Fruit fly (Drosophila melanogaster): ENCODE measurements around the gene loco.

loco gene

DNA sequence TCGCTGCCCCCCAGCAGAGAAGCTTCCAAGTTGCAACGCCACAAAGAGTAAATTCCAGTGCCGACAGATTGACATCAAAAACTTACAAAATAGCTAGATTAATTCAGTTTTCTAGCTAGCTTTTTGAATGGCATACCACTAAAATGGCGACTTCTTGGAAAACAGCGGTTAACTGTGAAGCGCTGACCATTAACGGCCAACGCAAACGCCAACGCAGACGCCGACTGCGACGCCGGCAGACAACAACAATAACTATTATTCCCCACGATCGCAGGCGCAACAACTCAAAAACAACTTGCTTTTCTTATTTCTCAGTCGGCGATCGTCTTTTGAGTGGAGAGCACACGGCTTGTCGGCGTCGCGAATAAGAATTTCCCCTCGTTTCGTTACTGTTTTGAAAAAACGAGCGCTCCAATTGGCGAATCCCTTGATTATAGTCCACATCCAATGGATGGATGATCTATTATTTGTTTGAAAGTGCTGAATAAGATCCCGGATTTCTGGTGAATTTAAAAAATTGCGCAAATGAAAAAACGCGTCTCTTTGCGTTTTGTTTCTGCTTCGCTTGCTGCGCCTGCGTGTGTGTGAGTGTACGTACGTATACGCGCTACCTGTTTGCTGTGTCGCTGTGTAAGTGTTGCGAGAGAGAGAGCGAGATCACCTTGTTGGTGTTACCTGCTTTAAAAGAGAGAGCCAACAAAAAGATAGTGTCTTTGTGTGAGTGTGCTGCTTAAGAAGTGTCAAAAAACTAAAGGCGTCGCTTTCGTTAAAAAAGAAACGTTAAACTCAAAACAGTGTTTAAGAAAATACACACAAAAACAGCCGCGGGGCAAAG, 27.5 kb upstream of the loco start (continued):
- TF ChIP-seq Bgb (GFP tag; IDR thresholded peaks at IDR 0.05; ENCODE audit: partially characterized antibody) = 0 out of 2 replicates have a peak, but pooled peaks have one; percentile 9
- TF ChIP-seq gro (GFP tag; optimal IDR thresholded peaks at IDR 0.05) = peak; percentile 16
- TF ChIP-seq BtbVII (GFP tag; optimal IDR thresholded peaks at IDR 0.05) = peak; percentile 20
- TF ChIP-seq cg (GFP tag; optimal IDR thresholded peaks at IDR 0.05) = peak; percentile 91
- TF ChIP-seq Lim3 (GFP tag; IDR thresholded peaks at IDR 0.05) = no peak
- TF ChIP-seq CG2199 (GFP tag; IDR thresholded peaks at IDR 0.05) = 0 out of 3 replicates have a peak, but pooled peaks have one; percentile 25
- TF ChIP-seq Adf1 (GFP tag; IDR thresholded peaks at IDR 0.05) = peak; percentile 97
- TF ChIP-seq Stat92E (GFP tag; optimal IDR thresholded peaks at IDR 0.05) = peak in 1 of 3 experiments; percentile 98
- no peak for TF ChIP-seq z (GFP tag; IDR thresholded peaks at IDR 0.05)
- TF ChIP-seq sens (GFP tag) = peak; percentile 72
- TF ChIP-seq Elba2 (GFP tag; optimal IDR thresholded peaks at IDR 0.05) = peak; percentile 92
- TF ChIP-seq sr (GFP tag; IDR thresholded peaks at IDR 0.05) = peak; percentile 64; the same call in 2 of the 3 replicates
- peak; percentile 39; the same call in 1 of the 2 replicates for TF ChIP-seq vvl (GFP tag; IDR thresholded peaks at IDR 0.05)
- no peak for TF ChIP-seq dm (GFP tag; optimal IDR thresholded peaks at IDR 0.05)
- TF ChIP-seq sug (tag; optimal IDR thresholded peaks at IDR 0.05) = peak; percentile 97
- peak; percentile 36 for TF ChIP-seq phol (tag; optimal IDR thresholded peaks at IDR 0.05)
- 0 out of 2 replicates have a peak, but pooled peaks have one; percentile 22 for TF ChIP-seq Awh (GFP tag; IDR thresholded peaks at IDR 0.05)

DNA sequence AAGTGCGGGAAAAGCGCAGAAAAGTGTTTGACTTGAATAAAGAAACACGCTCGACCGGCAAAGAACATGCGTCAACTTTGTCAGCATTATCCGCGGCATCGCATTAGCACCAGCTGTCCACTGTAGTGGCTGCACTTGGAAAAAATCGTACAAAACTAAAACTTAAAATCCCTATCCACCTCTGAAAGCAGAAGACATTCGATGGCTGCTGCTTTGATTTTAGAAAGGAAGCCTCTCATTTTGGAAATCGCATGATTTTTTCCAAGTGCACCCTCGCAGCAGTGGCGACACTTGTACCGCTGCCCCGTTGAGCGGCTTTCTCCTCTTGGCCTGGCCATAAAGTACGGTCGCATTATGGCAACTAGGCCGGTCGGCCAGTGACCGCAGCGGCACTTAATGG, 25.1 kb upstream of the loco start:
- TF ChIP-seq ATbp (GFP tag; optimal IDR thresholded peaks at IDR 0.05) (peak; percentile 66), C15 (GFP tag; IDR thresholded peaks at IDR 0.05) (no peak), gt (GFP tag; IDR thresholded peaks at IDR 0.05) (no peak), az2 (GFP tag; optimal IDR thresholded peaks at IDR 0.05) (peak; percentile 48), CG10979 (tag; optimal IDR thresholded peaks at IDR 0.05) (peak; percentile 55), Myb (GFP tag; optimal IDR thresholded peaks at IDR 0.05) (peak; percentile 12), CoRest (tag; optimal IDR thresholded peaks at IDR 0.05) (peak; percentile 19), Gsc (GFP tag; IDR thresholded peaks at IDR 0.05) (no peak), NFAT (GFP tag; IDR thresholded peaks at IDR 0.05) (peak; percentile 41; the same call in 1 of the 2 replicates), CG9437 (GFP tag; optimal IDR thresholded peaks at IDR 0.05) (no peak), CG7786 (GFP tag; optimal IDR thresholded peaks at IDR 0.05) (no peak), Oli (tag; optimal IDR thresholded peaks at IDR 0.05) (peak; percentile 54), CG5953 (GFP tag; IDR thresholded peaks at IDR 0.05) (0 out of 2 replicates have a peak, but pooled peaks have one; percentile 38), Side (GFP tag; optimal IDR thresholded peaks at IDR 0.05) (peak; percentile 15), ewg (GFP tag; optimal IDR thresholded peaks at IDR 0.05) (peak; percentile 43), CG4282 (GFP tag; optimal IDR thresholded peaks at IDR 0.05) (peak; percentile 2), CG8944 (GFP tag; optimal IDR thresholded peaks at IDR 0.05) (no peak), CG8089 (GFP tag; optimal IDR thresholded peaks at IDR 0.05) (peak; percentile 22), pb (GFP tag; optimal IDR thresholded peaks at IDR 0.05) (peak; percentile 44), mam (GFP tag; optimal IDR thresholded peaks at IDR 0.05) (peak; percentile 27), CG8478 (optimal IDR thresholded peaks at IDR 0.05) (no peak), unpg (GFP tag; optimal IDR thresholded peaks at IDR 0.05) (peak; percentile 59), Abd-B (GFP tag; optimal IDR thresholded peaks at IDR 0.05) (peak; percentile 36), vnd (GFP tag; IDR thresholded peaks at IDR 0.05; ENCODE audit: partially characterized antibody) (no peak), tx (GFP tag; optimal IDR thresholded peaks at IDR 0.05) (peak; percentile 19), dysf (GFP tag; IDR thresholded peaks at IDR 0.05) (peak; percentile 31; the same call in 1 of the 3 replicates), CG4424 (GFP tag; optimal IDR thresholded peaks at IDR 0.05) (peak; percentile 4), ttk (GFP tag; IDR thresholded peaks at IDR 0.05) (peak; percentile 47), CG18011 (GFP tag; optimal IDR thresholded peaks at IDR 0.05) (peak; percentile 8), Sry-δ (GFP tag; optimal IDR thresholded peaks at IDR 0.05) (peak; percentile 2), eve (GFP tag; optimal IDR thresholded peaks at IDR 0.05) (peak in 1 of 2 experiments; percentile 5), CG17361 (GFP tag; IDR thresholded peaks at IDR 0.05) (0 out of 3 replicates have a peak, but pooled peaks have one; percentile 22)
